Fruit fly (Drosophila melanogaster): ENCODE data around the gene ppk27.

ppk27 gene

DNA sequence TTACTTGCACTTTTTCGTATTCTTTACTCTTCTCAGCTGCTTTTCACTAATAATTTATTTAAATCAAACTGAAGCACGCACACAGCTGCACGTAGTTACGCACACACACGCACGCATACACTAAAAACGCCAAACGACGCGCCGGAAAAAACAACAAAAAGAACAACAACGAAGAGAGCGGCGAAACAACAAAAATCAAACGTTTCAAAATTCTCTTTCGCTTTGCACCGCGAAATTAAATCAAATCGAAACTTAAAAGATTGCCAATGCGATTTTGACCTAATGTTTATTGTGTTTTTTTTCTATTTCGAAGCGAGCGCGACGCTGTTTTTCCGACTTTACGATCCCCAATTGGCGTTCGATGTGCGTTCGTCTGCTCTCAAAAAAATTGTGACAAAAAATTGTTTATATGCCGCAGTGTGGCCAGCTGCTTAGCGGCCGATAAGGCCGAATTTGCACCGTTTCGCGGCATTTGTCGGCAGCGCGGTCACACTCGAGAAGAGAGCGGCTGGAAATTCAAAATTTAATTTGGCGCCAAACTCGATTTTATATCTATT lies 32.7 kb upstream of the ppk27 start (continued):
- TF ChIP-seq fd85E (GFP tag; optimal IDR thresholded peaks at IDR 0.05) (no peak), Hr38 (GFP tag; optimal IDR thresholded peaks at IDR 0.05) (no peak), ss (GFP tag; optimal IDR thresholded peaks at IDR 0.05) (peak; percentile 52 to 54), CG34406 (GFP tag; optimal IDR thresholded peaks at IDR 0.05) (peak; percentile 26), eg (GFP tag; IDR thresholded peaks at IDR 0.05) (peak; percentile 42; the same call in 1 of the 3 replicates), vri (GFP tag; optimal IDR thresholded peaks at IDR 0.05) (peak; percentile 61), Sox102F (GFP tag; optimal IDR thresholded peaks at IDR 0.05) (peak; percentile 56), CG11902 (GFP tag; optimal IDR thresholded peaks at IDR 0.05) (no peak)

DNA sequence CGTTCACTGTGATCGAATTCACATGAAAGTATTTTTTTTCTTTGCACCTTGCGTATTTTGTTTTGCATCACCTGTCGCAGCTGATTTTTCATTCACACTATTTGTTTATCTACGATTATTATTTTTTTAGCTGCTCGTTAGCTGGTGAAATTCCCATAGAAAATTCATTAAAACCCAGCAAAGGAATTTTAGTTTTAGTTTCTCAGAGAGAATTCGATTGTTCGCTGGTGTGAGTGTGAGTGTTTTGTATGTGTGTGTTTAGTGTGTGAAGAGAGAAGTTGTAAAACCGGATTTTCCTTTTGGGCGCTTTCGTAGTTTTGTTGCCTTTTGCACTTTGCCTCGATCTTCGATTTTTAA lies 32.1 kb upstream of the ppk27 start:
- TF ChIP-seq Eip75B (GFP tag; optimal IDR thresholded peaks at IDR 0.05) (no peak), CG3919 (GFP tag; optimal IDR thresholded peaks at IDR 0.05) (no peak), Ets96B (tag; optimal IDR thresholded peaks at IDR 0.05) (no peak), CG8119 (GFP tag; IDR thresholded peaks at IDR 0.05) (no peak), CG6808 (GFP tag; optimal IDR thresholded peaks at IDR 0.05) (no peak), Smox (GFP tag; optimal IDR thresholded peaks at IDR 0.05) (no peak), Eip78C (GFP tag) (no peak)

DNA sequence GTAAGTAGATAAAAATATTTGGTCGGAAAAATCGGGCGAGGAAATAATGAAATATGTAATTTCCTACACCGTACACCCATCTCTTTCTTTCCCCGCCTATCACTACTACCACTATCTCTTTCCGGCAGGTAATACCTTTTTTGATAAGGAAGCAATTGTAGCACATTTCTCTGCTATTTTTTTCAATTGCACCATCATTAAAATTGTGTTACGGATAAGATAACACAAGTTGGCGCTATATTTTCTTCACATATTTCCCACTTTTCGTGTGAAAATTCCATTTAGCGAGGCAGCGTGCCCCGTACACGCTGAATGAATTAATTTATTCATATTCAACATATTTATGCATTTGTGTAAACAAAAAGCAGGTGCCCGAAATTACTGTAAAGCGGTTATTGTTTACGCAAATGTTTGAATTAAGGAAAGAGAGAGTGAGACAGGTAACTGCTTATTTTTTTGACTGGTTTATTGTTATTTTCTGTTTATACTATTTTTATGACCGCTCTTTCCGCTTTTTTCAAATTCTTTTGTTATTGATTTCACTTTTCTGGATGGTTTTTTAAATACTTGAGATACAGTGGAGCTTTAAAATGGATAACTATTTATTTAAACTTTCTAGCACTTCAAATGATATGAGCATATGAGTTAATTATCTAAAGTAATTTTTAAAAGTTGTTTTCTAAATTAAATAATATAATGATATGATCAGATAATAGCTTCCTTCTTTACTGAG lies 31.5 kb upstream of the ppk27 start:
- TF ChIP-seq dsx (GFP tag; optimal IDR thresholded peaks at IDR 0.05; ENCODE audit: poor library complexity, severe bottlenecking) (no peak), CG32006 (GFP tag; optimal IDR thresholded peaks at IDR 0.05) (peak; percentile 27), cyc (GFP tag; optimal IDR thresholded peaks at IDR 0.05) (no peak), lz (GFP tag; optimal IDR thresholded peaks at IDR 0.05) (peak; percentile 7), CG10631 (GFP tag; optimal IDR thresholded peaks at IDR 0.05) (peak; percentile 4), CG6163 (GFP tag; IDR thresholded peaks at IDR 0.05) (peak; percentile 51; the same call in 1 of the 3 replicates), CG3919 (GFP tag; optimal IDR thresholded peaks at IDR 0.05) (no peak), CG8119 (GFP tag; IDR thresholded peaks at IDR 0.05) (peak; percentile 51; the same call in 2 of the 3 replicates), Smox (GFP tag; optimal IDR thresholded peaks at IDR 0.05) (peak; percentile 41), CG9139 (GFP tag; optimal IDR thresholded peaks at IDR 0.05) (no peak), CG11294 (GFP tag; IDR thresholded peaks at IDR 0.05) (0 out of 2 replicates have a peak, but pooled peaks have one; percentile 40), acj6 (GFP tag; optimal IDR thresholded peaks at IDR 0.05) (peak; percentile 5), CG10669 (GFP tag; optimal IDR thresholded peaks at IDR 0.05) (no peak), salr (GFP tag; optimal IDR thresholded peaks at IDR 0.05) (peak in 1 of 2 experiments; percentile 43), CG7368 (GFP tag; optimal IDR thresholded peaks at IDR 0.05) (no peak), Ets21C (GFP tag; optimal IDR thresholded peaks at IDR 0.05) (no peak), eg (GFP tag; IDR thresholded peaks at IDR 0.05) (peak; percentile 52; the same call in 2 of the 3 replicates), CG1621 (tag; optimal IDR thresholded peaks at IDR 0.05) (no peak), CG16779 (tag; optimal IDR thresholded peaks at IDR 0.05) (no peak), OdsH (GFP tag; optimal IDR thresholded peaks at IDR 0.05) (peak; percentile 33), Blimp-1 (GFP tag; optimal IDR thresholded peaks at IDR 0.05) (no peak), CG11902 (GFP tag; optimal IDR thresholded peaks at IDR 0.05) (no peak), CG31627 (GFP tag; optimal IDR thresholded peaks at IDR 0.05) (peak; percentile 1), Hr38 (GFP tag; optimal IDR thresholded peaks at IDR 0.05) (no peak), Eip78C (GFP tag) (peak; percentile 88), ss (GFP tag; optimal IDR thresholded peaks at IDR 0.05) (no peak), fd59A (GFP tag; optimal IDR thresholded peaks at IDR 0.05) (no peak), CG6854 (GFP tag; optimal IDR thresholded peaks at IDR 0.05) (no peak), CG6792 (GFP tag; optimal IDR thresholded peaks at IDR 0.05) (peak; percentile 21), CG4318 (GFP tag; optimal IDR thresholded peaks at IDR 0.05) (peak; percentile 22), dac (GFP tag; optimal IDR thresholded peaks at IDR 0.05) (no peak), Hr39 (GFP tag; optimal IDR thresholded peaks at IDR 0.05) (no peak), CG3032 (tag; optimal IDR thresholded peaks at IDR 0.05) (peak; percentile 28), Gug (GFP tag; IDR thresholded peaks at IDR 0.05) (no peak), Ets96B (tag; optimal IDR thresholded peaks at IDR 0.05) (no peak), Sox15 (GFP tag; optimal IDR thresholded peaks at IDR 0.05) (peak; percentile 9), pdm3 (GFP tag; optimal IDR thresholded peaks at IDR 0.05) (peak; percentile 40), svp (GFP tag) (peak; percentile 44), Eip93F (GFP tag; optimal IDR thresholded peaks at IDR 0.05) (no peak)

Data from whole organism, prepupa.